Fruit fly (Drosophila melanogaster): ENCODE results near the gene kek5.

kek5 gene

DNA sequence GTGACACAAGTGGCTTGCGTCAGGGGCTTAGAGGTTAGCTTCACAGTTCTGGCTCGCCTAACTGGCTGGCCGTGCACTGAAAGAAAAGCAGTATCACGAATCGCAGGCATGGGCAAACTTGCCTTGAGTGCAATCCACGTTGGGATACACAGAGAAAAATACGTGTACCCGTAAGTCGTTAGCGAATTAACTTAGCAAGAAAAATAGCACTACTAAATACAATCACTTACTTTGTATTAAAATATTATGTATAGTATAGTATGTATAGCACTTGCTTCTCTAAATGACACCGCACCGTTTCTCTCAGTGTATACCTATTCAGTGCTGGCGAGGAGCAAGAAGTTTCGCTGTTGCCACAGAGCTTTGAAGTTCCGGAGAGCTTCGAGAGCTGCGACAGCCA lies 100.2 kb downstream of the kek5 start (continued):
- TF ChIP-seq D19B (GFP tag; optimal IDR thresholded peaks at IDR 0.05) = no peak
- no peak for TF ChIP-seq crc (GFP tag; optimal IDR thresholded peaks at IDR 0.05)
- TF ChIP-seq lmd (GFP tag; IDR thresholded peaks at IDR 0.05) = peak; percentile 57
- peak; percentile 44 for TF ChIP-seq CG12659 (GFP tag; optimal IDR thresholded peaks at IDR 0.05)
- peak; percentile 37 for TF ChIP-seq CoRest (tag; optimal IDR thresholded peaks at IDR 0.05)
- no peak for TF ChIP-seq hth (optimal IDR thresholded peaks at IDR 0.05)
- peak; percentile 11 for TF ChIP-seq zf30C (GFP tag; optimal IDR thresholded peaks at IDR 0.05)
- no peak for TF ChIP-seq bowl (GFP tag; IDR thresholded peaks at IDR 0.05)
- no peak for TF ChIP-seq sc (optimal IDR thresholded peaks at IDR 0.05)
- no peak for TF ChIP-seq sc (GFP tag; optimal IDR thresholded peaks at IDR 0.05)
- no peak for TF ChIP-seq CG13123 (GFP tag; optimal IDR thresholded peaks at IDR 0.05)
- no peak for TF ChIP-seq CG6254 (GFP tag; optimal IDR thresholded peaks at IDR 0.05)
- TF ChIP-seq D19A (tag; optimal IDR thresholded peaks at IDR 0.05) = no peak
- TF ChIP-seq Adf1 (GFP tag; IDR thresholded peaks at IDR 0.05) = no peak
- TF ChIP-seq Hr78 (GFP tag; optimal IDR thresholded peaks at IDR 0.05) = no peak
- no peak for TF ChIP-seq CG2199 (GFP tag; IDR thresholded peaks at IDR 0.05)
- no peak for TF ChIP-seq shn (GFP tag; optimal IDR thresholded peaks at IDR 0.05)
- TF ChIP-seq gsb-n (tag; optimal IDR thresholded peaks at IDR 0.05) = no peak
- peak; percentile 26 for TF ChIP-seq CG10267 (tag; optimal IDR thresholded peaks at IDR 0.05)
- TF ChIP-seq Asciz (GFP tag; optimal IDR thresholded peaks at IDR 0.05) = no peak
- no peak for TF ChIP-seq fu2 (GFP tag; optimal IDR thresholded peaks at IDR 0.05)
- no peak for TF ChIP-seq Sry-δ (GFP tag; optimal IDR thresholded peaks at IDR 0.05)
- TF ChIP-seq CG14014 (GFP tag; IDR thresholded peaks at IDR 0.05) = 0 out of 2 replicates have a peak, but pooled peaks have one; percentile 36
- no peak for TF ChIP-seq CG11093 (GFP tag; IDR thresholded peaks at IDR 0.05)
- TF ChIP-seq sd (tag; optimal IDR thresholded peaks at IDR 0.05) = no peak
- no peak for TF ChIP-seq CG18764 (GFP tag; optimal IDR thresholded peaks at IDR 0.05)
- peak; percentile 59 for TF ChIP-seq sens (GFP tag)
- no peak for TF ChIP-seq Dip3 (GFP tag; optimal IDR thresholded peaks at IDR 0.05)
- no peak for TF ChIP-seq nerfin-1 (tag; optimal IDR thresholded peaks at IDR 0.05)
- peak; percentile 31 for TF ChIP-seq CG13296 (GFP tag; optimal IDR thresholded peaks at IDR 0.05)
- TF ChIP-seq cg (GFP tag; optimal IDR thresholded peaks at IDR 0.05) = no peak
- TF ChIP-seq Drgx (GFP tag; IDR thresholded peaks at IDR 0.05) = 0 out of 2 replicates have a peak, but pooled peaks have one; percentile 25
- no peak for TF ChIP-seq CG7786 (GFP tag; optimal IDR thresholded peaks at IDR 0.05)
- TF ChIP-seq NfI (GFP tag; optimal IDR thresholded peaks at IDR 0.05) = peak; percentile 25
- TF ChIP-seq gsb (GFP tag; IDR thresholded peaks at IDR 0.05) = no peak
- no peak for TF ChIP-seq emc (GFP tag; optimal IDR thresholded peaks at IDR 0.05)
- no peak; the same call in 2 of the 3 replicates for TF ChIP-seq CG7357 (GFP tag; IDR thresholded peaks at IDR 0.05)
- TF ChIP-seq gro (GFP tag; optimal IDR thresholded peaks at IDR 0.05) = no peak
- no peak for TF ChIP-seq dimm (GFP tag; IDR thresholded peaks at IDR 0.05)
- TF ChIP-seq wdn (GFP tag; IDR thresholded peaks at IDR 0.05) = no peak
- TF ChIP-seq Hr51 (GFP tag; optimal IDR thresholded peaks at IDR 0.05) = peak in 1 of 2 experiments; percentile 55
- TF ChIP-seq Hand (GFP tag; optimal IDR thresholded peaks at IDR 0.05) = peak; percentile 65
- TF ChIP-seq Nf-YC (tag; optimal IDR thresholded peaks at IDR 0.05) = no peak
- TF ChIP-seq mld (GFP tag; IDR thresholded peaks at IDR 0.05; ENCODE audit: partially characterized antibody) = no peak
- TF ChIP-seq cwo (GFP tag; optimal IDR thresholded peaks at IDR 0.05) = peak; percentile 42
- TF ChIP-seq CG1529 (GFP tag; optimal IDR thresholded peaks at IDR 0.05) = no peak
- TF ChIP-seq CG8478 (optimal IDR thresholded peaks at IDR 0.05) = no peak
- no peak for TF ChIP-seq dm (GFP tag; optimal IDR thresholded peaks at IDR 0.05)
- TF ChIP-seq CG6765 (GFP tag; optimal IDR thresholded peaks at IDR 0.05) = peak; percentile 18
- peak; percentile 67 for TF ChIP-seq row (GFP tag; IDR thresholded peaks at IDR 0.05)
- no peak for TF ChIP-seq oc (tag; optimal IDR thresholded peaks at IDR 0.05)
- peak; percentile 1 for TF ChIP-seq CG1602 (GFP tag; optimal IDR thresholded peaks at IDR 0.05)
- TF ChIP-seq CG6272 (GFP tag; IDR thresholded peaks at IDR 0.05) = no peak

Measured in whole organism, embryonic.